Worm (Caenorhabditis elegans) whole organism, L2 larva: ENCODE results near the gene str-232.

Experiments
- R02D3.7 ChIP-seq: fragments of 150-350 bp; optimal IDR thresholded peaks from 2 replicates; lab custom pipeline; 2014; ENCODE audit warnings: missing biosample characterization, missing genetic modification characterization
- ZK546.5 ChIP-seq: sonication (generic microtip); optimal IDR thresholded peaks from 2 replicates; lab custom pipeline; 2017; ENCODE audit warnings: missing biosample characterization, missing genetic modification characterization
- lin-11 ChIP-seq: fragments of 150-350 bp; sonication (generic microtip); optimal IDR thresholded peaks from 2 replicates; lab custom pipeline; 2014; ENCODE audit warnings: missing biosample characterization, missing genetic modification characterization, inconsistent platforms, mixed read lengths
- nhr-11 ChIP-seq: fragments of 150-350 bp; optimal IDR thresholded peaks from 2 replicates; lab custom pipeline; 2014; ENCODE audit warnings: missing biosample characterization, missing genetic modification characterization
- nhr-23 ChIP-seq: fragments of 150-350 bp; optimal IDR thresholded peaks from 2 replicates; lab custom pipeline; 2014; ENCODE audit warnings: missing biosample characterization, missing genetic modification reagents, missing genetic modification characterization
- nhr-25 ChIP-seq: fragments of 150-350 bp; sonication (generic microtip); optimal IDR thresholded peaks from 3 replicates; lab custom pipeline; 2014; ENCODE audit warnings: missing biosample characterization, missing genetic modification characterization
- sem-4 ChIP-seq: fragments of 150-350 bp; optimal IDR thresholded peaks from 2 replicates; lab custom pipeline; 2014; ENCODE audit warnings: missing biosample characterization, missing genetic modification reagents, missing genetic modification characterization
- skn-1 ChIP-seq: sonication (generic microtip); optimal IDR thresholded peaks from 2 replicates; lab custom pipeline; 2017; ENCODE audit warnings: missing biosample characterization, missing genetic modification characterization
- snpc-4 ChIP-seq: fragments of 150-350 bp; optimal IDR thresholded peaks from 2 replicates; lab custom pipeline; 2014; ENCODE audit warnings: missing biosample characterization, missing genetic modification characterization
- unc-62 ChIP-seq: fragments of 150-350 bp; optimal IDR thresholded peaks from 2 replicates; lab custom pipeline; 2014; ENCODE audit warnings: missing biosample characterization, missing genetic modification reagents, missing genetic modification characterization
- ztf-11 ChIP-seq: sonication (generic microtip); optimal IDR thresholded peaks from 2 replicates; lab custom pipeline; 2017; ENCODE audit warnings: missing biosample characterization, missing genetic modification characterization

- no peak for TF ChIP-seq nhr-11 (tag; lab: Kevin White, UChicago)
- no peak for TF ChIP-seq sem-4
- no peak for TF ChIP-seq lin-11
- TF ChIP-seq nhr-25: no peak
- TF ChIP-seq ztf-11 (tag; lab: Kevin White, UChicago): no peak
- no peak for TF ChIP-seq skn-1 (tag; lab: Kevin White, UChicago)
- TF ChIP-seq R02D3.7 (tag; lab: Kevin White, UChicago): no peak
- no peak for TF ChIP-seq unc-62 (GFP tag; lab: Kevin White, UChicago)
- TF ChIP-seq snpc-4 (tag; lab: Kevin White, UChicago): no peak
- no peak for TF ChIP-seq ZK546.5
- no peak for TF ChIP-seq nhr-23 (tag; lab: Kevin White, UChicago)
Measured at ce11 chrV:15974836-15975235, 40.7 kb downstream of the str-232 start, which contains the start of gene sru-22.
